Worm (Caenorhabditis elegans) whole organism, L4 larva: ENCODE measurements around the gene B0507.8.

ENCODE experiments used
- F10B5.3 ChIP-seq: sonication (generic microtip); optimal IDR thresholded peaks from 2 replicates; lab custom pipeline; 2016; ENCODE audit warnings: mild to moderate bottlenecking, missing genetic modification characterization, missing compliant biosample characterization
- F37D6.2 ChIP-seq: sonication (generic microtip); optimal IDR thresholded peaks from 2 replicates; lab custom pipeline; 2016; ENCODE audit warnings: mild to moderate bottlenecking, missing genetic modification characterization, missing compliant biosample characterization
- aha-1 ChIP-seq: fragments of 150-350 bp; peaks from one replicate; lab custom pipeline; 2014; ENCODE audit warnings: missing biosample characterization, missing genetic modification characterization
- arid-1 ChIP-seq: fragments of 200-800 bp; sonication (Bioruptor generic); conservative IDR thresholded peaks from 2 replicates; pipeline ENCODE4 v1.3.6; 2022; ENCODE audit warnings: missing genetic modification reagents, missing genetic modification characterization, missing compliant biosample characterization
- attf-4 ChIP-seq: sonication (generic microtip); optimal IDR thresholded peaks from 3 replicates; lab custom pipeline; 2017; ENCODE audit warnings: missing biosample characterization, missing genetic modification characterization
- ceh-20 ChIP-seq: fragments of 200-800 bp; sonication (Bioruptor generic); IDR thresholded peaks from 2 replicates; pipeline ENCODE4 v1.3.6; 2022; ENCODE audit warnings: missing genetic modification reagents, missing genetic modification characterization, missing compliant biosample characterization
- ceh-32 ChIP-seq: sonication (generic microtip); optimal IDR thresholded peaks from 2 replicates; lab custom pipeline; 2016; ENCODE audit warnings: mild to moderate bottlenecking, missing genetic modification characterization, missing compliant biosample characterization; ENCODE audit not compliant: poor library complexity
- ceh-44 ChIP-seq: fragments of 200-800 bp; sonication (Bioruptor generic); IDR thresholded peaks from 2 replicates; pipeline ENCODE4 v1.3.6; 2022; ENCODE audit warnings: missing genetic modification reagents, missing genetic modification characterization, missing compliant biosample characterization
- ceh-82 ChIP-seq: sonication (generic microtip); optimal IDR thresholded peaks from 2 replicates; lab custom pipeline; 2017; ENCODE audit warnings: missing biosample characterization, missing genetic modification characterization
- ces-1 ChIP-seq: fragments of 150-350 bp; sonication (generic microtip); optimal IDR thresholded peaks from 4 replicates; lab custom pipeline; 2014; ENCODE audit warnings: missing biosample characterization, missing genetic modification reagents, missing genetic modification characterization
- daf-16 ChIP-seq, 3 experiments: sonication (generic microtip); optimal IDR thresholded peaks; 2 replicates each; lab custom pipeline; 2016 to 2017; ENCODE audit warnings: missing genetic modification characterization in 3 of 3, missing genetic modification reagents in 3 of 3, mild to moderate bottlenecking in 2 of 3, missing compliant biosample characterization in 2 of 3, missing biosample characterization in 1 of 3, moderate library complexity in 1 of 3
- daf-19 ChIP-seq: fragments of 200-800 bp; sonication (Bioruptor generic); conservative IDR thresholded peaks from 2 replicates; pipeline ENCODE4 v1.3.6; 2022; ENCODE audit warnings: missing genetic modification characterization, missing compliant biosample characterization
- dmd-6 ChIP-seq: fragments of 200-800 bp; sonication (Bioruptor generic); IDR thresholded peaks from 2 replicates; pipeline ENCODE4 v1.3.6; 2022; ENCODE audit warnings: missing genetic modification reagents, missing genetic modification characterization, missing compliant biosample characterization
- dve-1 ChIP-seq: sonication (generic microtip); optimal IDR thresholded peaks from 2 replicates; lab custom pipeline; 2017; ENCODE audit warnings: antibody characterized with exemption, mild to moderate bottlenecking, missing genetic modification characterization, missing compliant biosample characterization; ENCODE audit not compliant: insufficient read depth
- fos-1 ChIP-seq: fragments of 150-350 bp; optimal IDR thresholded peaks from 2 replicates; lab custom pipeline; 2014; ENCODE audit warnings: missing biosample characterization, missing genetic modification characterization
- hlh-11 ChIP-seq: fragments of 200-800 bp; sonication (Bioruptor generic); optimal IDR thresholded peaks from 2 replicates; lab custom pipeline; 2018; ENCODE audit warnings: mild to moderate bottlenecking, missing genetic modification characterization, missing compliant biosample characterization
- hlh-30 ChIP-seq: sonication (generic microtip); optimal IDR thresholded peaks from 2 replicates; lab custom pipeline; 2017; ENCODE audit warnings: antibody characterized with exemption, mild to moderate bottlenecking, missing genetic modification characterization, missing compliant biosample characterization; ENCODE audit not compliant: insufficient read depth
- lin-15B ChIP-seq: fragments of 150-350 bp; sonication (generic microtip); optimal IDR thresholded peaks from 3 replicates; lab custom pipeline; 2014; ENCODE audit warnings: missing biosample characterization, missing genetic modification characterization
- lin-39 ChIP-seq: fragments of 150-350 bp; optimal IDR thresholded peaks from 2 replicates; lab custom pipeline; 2014; ENCODE audit warnings: missing biosample characterization, missing genetic modification reagents, missing genetic modification characterization
- lir-3 ChIP-seq: sonication (generic microtip); optimal IDR thresholded peaks from 2 replicates; lab custom pipeline; 2016; ENCODE audit warnings: mild to moderate bottlenecking, missing genetic modification characterization, missing compliant biosample characterization
- mdt-29 ChIP-seq: fragments of 200-800 bp; sonication (Bioruptor generic); IDR thresholded peaks from 2 replicates; pipeline ENCODE4 v1.3.6; 2022; ENCODE audit warnings: missing genetic modification reagents, missing genetic modification characterization, missing compliant biosample characterization
- mxl-3 ChIP-seq: fragments of 200-800 bp; sonication (Bioruptor generic); optimal IDR thresholded peaks from 2 replicates; lab custom pipeline; 2018; ENCODE audit warnings: mild to moderate bottlenecking, missing genetic modification characterization, missing compliant biosample characterization
- nhr-11 ChIP-seq: fragments of 150-350 bp; optimal IDR thresholded peaks from 2 replicates; lab custom pipeline; 2014; ENCODE audit warnings: missing biosample characterization, missing genetic modification characterization
- nhr-111 ChIP-seq: fragments of 200-800 bp; sonication (Bioruptor generic); optimal IDR thresholded peaks from 2 replicates; lab custom pipeline; 2018; ENCODE audit warnings: mild to moderate bottlenecking, missing genetic modification characterization, missing compliant biosample characterization
- nhr-28 ChIP-seq: fragments of 150-350 bp; optimal IDR thresholded peaks from 2 replicates; lab custom pipeline; 2014; ENCODE audit warnings: missing biosample characterization, missing genetic modification characterization
- nhr-41 ChIP-seq: fragments of 200-800 bp; sonication (Bioruptor generic); IDR thresholded peaks from 2 replicates; pipeline ENCODE4 v1.3.6; 2022; ENCODE audit warnings: missing genetic modification reagents, missing genetic modification characterization, missing compliant biosample characterization
- nhr-48 ChIP-seq: sonication (generic microtip); optimal IDR thresholded peaks from 2 replicates; lab custom pipeline; 2016; ENCODE audit warnings: mild to moderate bottlenecking, missing genetic modification characterization, missing compliant biosample characterization
- pha-4 ChIP-seq, 2 experiments: fragments of 150-350 bp in 1 of 2; fragments of 200-800 bp in 1 of 2; sonication (Bioruptor generic) in 1 of 2; IDR thresholded peaks in 1 of 2; optimal IDR thresholded peaks in 1 of 2; 2 replicates each; pipeline versions ENCODE4 v1.3.6 to Lab custom; 2014 to 2022; ENCODE audit warnings: missing genetic modification characterization in 2 of 2, missing genetic modification reagents in 2 of 2, missing biosample characterization in 1 of 2, missing compliant biosample characterization in 1 of 2
- php-3 ChIP-seq: fragments of 200-800 bp; sonication (Bioruptor generic); IDR thresholded peaks from 2 replicates; pipeline ENCODE4 v1.3.6; 2022; ENCODE audit warnings: missing genetic modification reagents, missing genetic modification characterization, missing compliant biosample characterization
- rbr-2 ChIP-seq: sonication (generic microtip); optimal IDR thresholded peaks from 2 replicates; lab custom pipeline; 2016; ENCODE audit warnings: missing genotype, missing genetic modification characterization, missing compliant biosample characterization
- skn-1 ChIP-seq: fragments of 150-350 bp; optimal IDR thresholded peaks from 2 replicates; lab custom pipeline; 2014; ENCODE audit warnings: missing biosample characterization, missing genetic modification characterization
- snpc-1.2 ChIP-seq: fragments of 200-800 bp; sonication (Bioruptor generic); IDR thresholded peaks from 2 replicates; pipeline ENCODE4 v1.3.6; 2022; ENCODE audit warnings: missing genetic modification reagents, missing genetic modification characterization, missing compliant biosample characterization
- spr-3 ChIP-seq: fragments of 200-800 bp; sonication (Bioruptor generic); optimal IDR thresholded peaks from 2 replicates; lab custom pipeline; 2018; ENCODE audit warnings: mild to moderate bottlenecking, missing genetic modification characterization, missing compliant biosample characterization
- tra-1 ChIP-seq: fragments of 200-800 bp; sonication (Bioruptor generic); IDR thresholded peaks from 2 replicates; pipeline ENCODE4 v1.3.6; 2022; ENCODE audit warnings: missing genetic modification reagents, missing genetic modification characterization, missing compliant biosample characterization
- unc-39 ChIP-seq: sonication (generic microtip); optimal IDR thresholded peaks from 2 replicates; lab custom pipeline; 2017; ENCODE audit warnings: missing biosample characterization, missing genetic modification characterization
- unc-62 ChIP-seq, 3 experiments: fragments of 150-350 bp in 1 of 3; sonication (generic microtip); optimal IDR thresholded peaks in 2 of 3; peaks in 1 of 3; 1 replicate in 1 of 3; 2 replicates in 2 of 3; lab custom pipeline; 2014 to 2017; ENCODE audit warnings: missing biosample characterization in 3 of 3, missing genetic modification characterization in 3 of 3, missing genetic modification reagents in 3 of 3, missing genotype in 1 of 3
- zfp-3 ChIP-seq: fragments of 200-800 bp; sonication (Bioruptor generic); conservative IDR thresholded peaks from 2 replicates; pipeline ENCODE4 v1.3.6; 2022; ENCODE audit warnings: missing genetic modification reagents, missing genetic modification characterization, missing compliant biosample characterization
- zip-11 ChIP-seq: fragments of 200-800 bp; sonication (Bioruptor generic); IDR thresholded peaks from 2 replicates; pipeline ENCODE4 v1.3.6; 2022; ENCODE audit warnings: missing genetic modification characterization, missing compliant biosample characterization
- zip-2 ChIP-seq: fragments of 150-350 bp; optimal IDR thresholded peaks from 2 replicates; lab custom pipeline; 2014; ENCODE audit warnings: missing biosample characterization, missing genetic modification characterization
- ztf-11 ChIP-seq: fragments of 150-350 bp; optimal IDR thresholded peaks from 2 replicates; lab custom pipeline; 2014; ENCODE audit warnings: missing biosample characterization, missing genetic modification characterization

B0507.8 gene

DNA sequence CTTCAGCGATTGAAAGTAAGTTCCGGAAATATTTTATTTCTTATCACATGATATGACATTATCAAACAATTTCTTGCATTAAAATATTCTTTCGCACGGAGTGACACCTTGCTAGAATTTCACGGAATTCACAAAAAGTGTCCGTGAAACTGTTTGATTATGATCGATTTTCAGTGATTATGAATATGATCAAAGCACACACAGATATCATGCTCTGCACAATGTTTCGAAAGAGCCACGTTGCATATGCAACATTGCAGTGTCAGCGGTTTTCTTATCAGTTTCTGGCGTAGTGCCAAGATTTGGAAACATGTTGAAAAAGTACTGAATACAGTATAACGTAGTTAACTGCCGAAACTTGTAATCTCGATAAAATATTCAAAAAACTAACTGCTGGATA lies 6.4 kb upstream of the B0507.8 start (continued):
- TF ChIP-seq nhr-41 (GFP tag; lab: Robert Waterston, UW) (no peak), daf-19 (GFP tag; lab: Robert Waterston, UW) (no peak), spr-3 (GFP tag; lab: Kevin White, UChicago) (no peak), mdt-29 (GFP tag; lab: Robert Waterston, UW) (no peak), nhr-48 (peak; percentile 22), daf-16 (GFP tag; optimal IDR thresholded peaks at IDR 0.05; lab: Kevin White, UChicago) (peak in 1 of 2 experiments; percentile 12), daf-16 (tag; optimal IDR thresholded peaks at IDR 0.05; lab: Kevin White, UChicago) (peak; percentile 80), hlh-30 (tag; lab: Kevin White, UChicago) (no peak), F10B5.3 (tag; lab: Kevin White, UChicago) (no peak), ceh-82 (tag; lab: Kevin White, UChicago) (no peak), ceh-32 (no peak), hlh-11 (tag; lab: Kevin White, UChicago) (peak; percentile 84), aha-1 (tag; lab: Kevin White, UChicago) (peak; percentile 66), rbr-2 (tag; lab: Kevin White, UChicago) (no peak), snpc-1.2 (GFP tag; lab: Robert Waterston, UW) (no peak), nhr-11 (tag; lab: Kevin White, UChicago) (no peak), zip-11 (GFP tag; lab: Robert Waterston, UW) (no peak), nhr-111 (GFP tag; lab: Kevin White, UChicago) (no peak), lin-15B (tag; lab: Kevin White, UChicago) (no peak), dmd-6 (GFP tag; lab: Robert Waterston, UW) (peak; percentile 95), dve-1 (tag; lab: Kevin White, UChicago) (peak; percentile 80), unc-62 (GFP tag; optimal IDR thresholded peaks at IDR 0.05 in 1 of 2; lab: Kevin White, UChicago) (no peak), unc-62 (tag; optimal IDR thresholded peaks at IDR 0.05; lab: Kevin White, UChicago) (no peak), arid-1 (GFP tag; lab: Robert Waterston, UW) (no peak), lin-39 (tag; lab: Kevin White, UChicago) (no peak), zip-2 (no peak), attf-4 (tag; lab: Kevin White, UChicago) (no peak), mxl-3 (GFP tag; lab: Kevin White, UChicago) (peak; percentile 42), ztf-11 (tag; lab: Kevin White, UChicago) (no peak), pha-4 (GFP tag; IDR thresholded peaks at IDR 0.05; lab: Robert Waterston, UW) (no peak), pha-4 (tag; optimal IDR thresholded peaks at IDR 0.05; lab: Kevin White, UChicago) (no peak), ces-1 (GFP tag; lab: Kevin White, UChicago) (no peak), zfp-3 (GFP tag; lab: Robert Waterston, UW) (peak; percentile 60; the same call in 1 of the 2 replicates), ceh-44 (GFP tag; lab: Robert Waterston, UW) (no peak), lir-3 (tag; lab: Kevin White, UChicago) (no peak), F37D6.2 (no peak), nhr-28 (tag; lab: Kevin White, UChicago) (peak; percentile 82), unc-39 (tag; lab: Kevin White, UChicago) (no peak), ceh-20 (GFP tag; lab: Robert Waterston, UW) (no peak), skn-1 (tag; lab: Kevin White, UChicago) (no peak), tra-1 (GFP tag; lab: Robert Waterston, UW) (peak; percentile 86), php-3 (GFP tag; lab: Robert Waterston, UW) (peak; percentile 66; the same call in 1 of the 2 replicates), fos-1 (no peak)
- TF ChIP-seq, all 104 proteins: peak for 18
